Fruit fly (Drosophila melanogaster): Measurements from ENCODE around the gene CG42268.

DNA sequence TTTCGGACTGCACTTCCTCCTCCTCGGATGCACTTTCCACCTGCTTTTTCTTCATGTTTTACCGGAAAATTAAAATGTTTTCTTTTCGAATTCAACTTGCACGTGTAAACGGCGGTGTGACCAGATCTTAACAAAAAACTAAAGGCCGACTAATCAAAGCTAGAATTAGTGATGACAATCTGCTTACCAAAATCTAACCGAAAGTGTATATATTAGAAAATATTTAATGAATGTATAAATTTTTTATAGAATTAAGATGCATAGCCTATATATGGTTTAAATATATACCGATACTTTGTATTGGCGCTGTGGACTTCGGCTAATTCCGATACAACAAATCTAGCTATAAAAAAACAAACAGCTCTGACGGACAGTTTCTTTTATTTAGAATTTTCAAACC is 41.3 kb downstream of the CG42268 start, which contains the start of the genes CG18178 and CG14174:
- no peak for TF ChIP-seq Sin3A (optimal IDR thresholded peaks at IDR 0.05)
- no peak for TF ChIP-seq h (optimal IDR thresholded peaks at IDR 0.05)
- no peak for TF ChIP-seq insv (optimal IDR thresholded peaks at IDR 0.05)

Measured in Kc167 (cell line).